Fruit fly (Drosophila melanogaster): ENCODE data around the gene AttD.

Gene AttD

dm6 chr3R:17619726-17620282, 5.3 kb upstream of the AttD start (continued):
- TF ChIP-seq caup (GFP tag; optimal IDR thresholded peaks at IDR 0.05; ENCODE audit: severe bottlenecking) = no peak
- TF ChIP-seq gcm2 (GFP tag; optimal IDR thresholded peaks at IDR 0.05) = no peak
- peak; percentile 39 for TF ChIP-seq CG10267 (tag; optimal IDR thresholded peaks at IDR 0.05)
- peak; percentile 57 for TF ChIP-seq CG8924 (tag; optimal IDR thresholded peaks at IDR 0.05)
- peak; percentile 13 for TF ChIP-seq MTF-1 (GFP tag; optimal IDR thresholded peaks at IDR 0.05; ENCODE audit: borderline replicate concordance)
- TF ChIP-seq tll (GFP tag; optimal IDR thresholded peaks at IDR 0.05) = no peak
- no peak for TF ChIP-seq Lhr (GFP tag; optimal IDR thresholded peaks at IDR 0.05)
- no peak for TF ChIP-seq her (GFP tag; optimal IDR thresholded peaks at IDR 0.05)
- no peak for TF ChIP-seq CG6813 (GFP tag; optimal IDR thresholded peaks at IDR 0.05)
- no peak for TF ChIP-seq CG8089 (GFP tag; optimal IDR thresholded peaks at IDR 0.05)
- TF ChIP-seq Side (GFP tag; optimal IDR thresholded peaks at IDR 0.05) = no peak
- TF ChIP-seq ranshi (GFP tag; IDR thresholded peaks at IDR 0.05) = no peak
- peak; percentile 68 for TF ChIP-seq CG13287 (GFP tag; IDR thresholded peaks at IDR 0.05; ENCODE audit: partially characterized antibody)
- peak; percentile 46 for TF ChIP-seq CG17568 (GFP tag; optimal IDR thresholded peaks at IDR 0.05)
- no peak for TF ChIP-seq CG6254 (GFP tag; optimal IDR thresholded peaks at IDR 0.05)
- TF ChIP-seq CG1792 (GFP tag; optimal IDR thresholded peaks at IDR 0.05) = no peak
- TF ChIP-seq kni (GFP tag; optimal IDR thresholded peaks at IDR 0.05) = no peak
- no peak for TF ChIP-seq tin (GFP tag; optimal IDR thresholded peaks at IDR 0.05)
- no peak for TF ChIP-seq CG17328 (GFP tag; IDR thresholded peaks at IDR 0.05)
- TF ChIP-seq nmo (GFP tag; optimal IDR thresholded peaks at IDR 0.05) = no peak
- no peak for TF ChIP-seq Fer3 (tag; optimal IDR thresholded peaks at IDR 0.05)
- TF ChIP-seq CG3065 (GFP tag; optimal IDR thresholded peaks at IDR 0.05) = no peak
- peak; percentile 56; the same call in 1 of the 4 replicates for TF ChIP-seq chinmo (GFP tag; IDR thresholded peaks at IDR 0.05; ENCODE audit: partially characterized antibody)
- TF ChIP-seq CG30403 (GFP tag; optimal IDR thresholded peaks at IDR 0.05) = no peak
- no peak for TF ChIP-seq CG1233 (GFP tag; optimal IDR thresholded peaks at IDR 0.05)
- TF ChIP-seq nerfin-1 (tag; optimal IDR thresholded peaks at IDR 0.05) = peak; percentile 29
- no peak for TF ChIP-seq ara (GFP tag; IDR thresholded peaks at IDR 0.05)
- no peak for TF ChIP-seq CG8359 (GFP tag; optimal IDR thresholded peaks at IDR 0.05; ENCODE audit: borderline replicate concordance)
- no peak for TF ChIP-seq CG9932 (GFP tag; IDR thresholded peaks at IDR 0.05)
- no peak for TF ChIP-seq CG10462 (GFP tag; optimal IDR thresholded peaks at IDR 0.05)
- no peak for TF ChIP-seq CG1602 (GFP tag; optimal IDR thresholded peaks at IDR 0.05)
- no peak for TF ChIP-seq CG18764 (GFP tag; optimal IDR thresholded peaks at IDR 0.05)
- TF ChIP-seq CG11093 (GFP tag; IDR thresholded peaks at IDR 0.05) = no peak
- TF ChIP-seq CG6765 (GFP tag; optimal IDR thresholded peaks at IDR 0.05) = no peak
- TF ChIP-seq shn (GFP tag; optimal IDR thresholded peaks at IDR 0.05) = no peak
- TF ChIP-seq CG9609 (GFP tag; optimal IDR thresholded peaks at IDR 0.05) = no peak
- TF ChIP-seq bsh (GFP tag; optimal IDR thresholded peaks at IDR 0.05) = peak; percentile 1 to 49

dm6 chr3R:17622062-17622766, 2.9 kb upstream of the AttD start, which contains the start of gene CG14323:
TSS of gene CG14323 (minus strand) at chr3R:17622112.
- TF ChIP-seq chinmo (GFP tag; IDR thresholded peaks at IDR 0.05; ENCODE audit: partially characterized antibody) (no peak), CG14050 (GFP tag; IDR thresholded peaks at IDR 0.05) (no peak), sim (GFP tag; IDR thresholded peaks at IDR 0.05) (no peak), sob (GFP tag; IDR thresholded peaks at IDR 0.05) (no peak), CG11247 (GFP tag; IDR thresholded peaks at IDR 0.05) (no peak), ken (GFP tag; IDR thresholded peaks at IDR 0.05) (no peak), Hr3 (GFP tag; optimal IDR thresholded peaks at IDR 0.05) (no peak), ems (GFP tag; optimal IDR thresholded peaks at IDR 0.05) (no peak), CG6175 (GFP tag; IDR thresholded peaks at IDR 0.05) (no peak), CG18619 (GFP tag; optimal IDR thresholded peaks at IDR 0.05) (no peak), br (optimal IDR thresholded peaks at IDR 0.05) (no peak), sens (GFP tag) (peak; percentile 48), hkb (optimal IDR thresholded peaks at IDR 0.05) (no peak), hkb (GFP tag; IDR thresholded peaks at IDR 0.05) (0 out of 2 replicates have a peak, but pooled peaks have one; percentile 13), Bgb (GFP tag; IDR thresholded peaks at IDR 0.05; ENCODE audit: partially characterized antibody) (peak; percentile 40)
